Worm (Caenorhabditis elegans): ENCODE results near the gene Y70C5A.3.

Gene Y70C5A.3

DNA sequence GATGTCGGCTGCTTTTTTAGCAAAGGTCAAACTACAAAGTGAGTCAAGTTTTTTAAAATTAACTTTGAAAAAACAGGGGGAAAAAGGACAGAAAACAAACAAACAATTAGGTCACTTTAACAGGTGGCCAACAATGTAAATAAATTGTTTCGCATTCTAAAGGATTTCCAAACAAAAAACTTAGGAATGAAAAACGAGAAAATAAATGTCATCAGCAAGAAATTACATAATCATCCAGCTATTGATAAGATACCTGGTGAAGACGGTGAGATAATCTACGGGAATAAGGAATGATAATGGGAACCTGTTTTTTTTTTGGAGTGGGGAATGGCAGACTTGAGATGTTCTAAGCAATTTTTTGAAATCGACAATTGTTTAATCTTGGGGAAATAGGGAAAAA, 24.6 kb downstream of the Y70C5A.3 start:
- TF ChIP-seq ham-2 (GFP tag; optimal IDR thresholded peaks at IDR 0.05): no peak
- TF ChIP-seq elt-3 (tag; optimal IDR thresholded peaks at IDR 0.05): peak; percentile 60
- TF ChIP-seq unc-120 (tag; optimal IDR thresholded peaks at IDR 0.05; ENCODE audit: poor library complexity, severe bottlenecking): no peak

DNA sequence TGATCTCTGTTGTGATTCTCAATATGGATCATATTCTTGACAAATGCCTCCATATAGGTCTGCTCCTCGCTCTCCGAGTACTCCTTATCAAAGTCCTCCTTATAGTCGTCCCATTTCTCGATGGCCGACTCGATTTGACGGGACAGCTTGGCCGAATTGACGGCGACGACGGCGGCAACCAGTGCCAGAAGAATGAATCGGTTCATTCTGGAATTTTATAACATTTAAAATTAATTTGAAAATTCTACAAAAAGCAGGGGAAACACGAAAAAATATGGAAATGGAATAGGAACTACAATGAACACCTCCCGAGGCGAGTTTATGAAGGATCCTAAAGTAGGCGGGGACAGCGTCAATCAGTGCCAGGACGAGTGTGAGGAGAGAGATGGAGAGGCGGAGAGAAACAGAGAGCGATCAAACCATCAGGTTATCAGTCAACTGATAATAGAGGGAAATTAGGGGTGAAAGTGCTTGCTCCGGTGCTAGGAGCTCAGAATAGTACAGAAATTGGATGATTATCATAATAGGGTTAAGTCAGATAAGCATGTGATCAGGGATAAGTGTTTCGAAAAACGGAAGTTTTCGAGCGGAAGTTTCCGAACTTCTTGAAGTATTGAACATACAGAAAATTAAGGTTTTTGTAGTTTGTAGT, 25.5 kb downstream of the Y70C5A.3 start, which contains the start of gene cpl-1:
cpl-1 (minus strand) TSS at position 207 of the 652 bp plus-strand sequence.
- TF ChIP-seq unc-120 (tag; optimal IDR thresholded peaks at IDR 0.05; ENCODE audit: poor library complexity, severe bottlenecking): peak; percentile 42
- TF ChIP-seq lin-32 (GFP tag; optimal IDR thresholded peaks at IDR 0.05): no peak

DNA sequence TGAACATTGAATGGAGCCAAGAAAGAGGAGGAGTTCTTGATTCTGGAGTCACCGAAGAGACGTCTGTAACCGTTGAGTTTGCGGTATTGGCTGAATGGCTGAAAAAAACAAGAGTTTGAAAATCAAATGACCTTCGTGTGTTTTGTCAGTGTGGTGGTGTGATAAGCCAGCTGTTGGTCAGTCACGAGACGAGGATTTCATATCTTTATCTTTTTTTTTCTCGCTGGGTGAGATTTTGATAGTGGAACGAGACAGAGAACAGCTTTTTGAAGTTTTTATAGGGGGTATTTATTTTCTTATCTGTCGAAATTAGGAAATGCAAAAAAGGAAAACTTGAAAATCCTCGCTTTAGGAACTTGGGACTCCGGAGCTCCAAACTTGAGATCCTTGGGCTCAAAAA, 26.2 kb downstream of the Y70C5A.3 start:
- TF ChIP-seq bed-3 (GFP tag; optimal IDR thresholded peaks at IDR 0.05): no peak
- peak; percentile 29 for TF ChIP-seq hlh-1 (tag; optimal IDR thresholded peaks at IDR 0.05)
- TF ChIP-seq lin-32 (GFP tag; optimal IDR thresholded peaks at IDR 0.05): no peak
- no peak for TF ChIP-seq lsy-2 (tag; optimal IDR thresholded peaks at IDR 0.05)

DNA sequence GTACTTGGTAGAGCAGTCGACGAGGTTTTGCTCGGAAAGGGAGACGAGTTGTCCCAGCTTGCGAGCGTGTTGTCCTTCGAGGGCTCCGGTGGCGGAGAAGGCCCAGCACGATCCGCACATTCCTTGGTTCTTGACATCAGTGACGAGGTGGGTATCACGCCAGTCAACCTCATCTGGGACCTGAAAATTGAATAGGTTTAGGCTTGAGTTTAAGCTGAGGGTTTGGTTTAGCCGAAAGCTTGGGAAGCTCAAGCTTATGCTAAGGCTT, 27.0 kb downstream of the Y70C5A.3 start:
- no peak for TF ChIP-seq ceh-43 (GFP tag; optimal IDR thresholded peaks at IDR 0.05)
- TF ChIP-seq elt-1 (tag; optimal IDR thresholded peaks at IDR 0.05; ENCODE audit: borderline replicate concordance, insufficient read depth): no peak
- no peak for TF ChIP-seq mls-2 (tag; optimal IDR thresholded peaks at IDR 0.05)
- no peak for TF ChIP-seq pha-4 (tag; optimal IDR thresholded peaks at IDR 0.05)
- no peak for TF ChIP-seq mep-1 (tag; optimal IDR thresholded peaks at IDR 0.05)
- TF ChIP-seq tbx-8 (GFP tag; optimal IDR thresholded peaks at IDR 0.05): no peak
- TF ChIP-seq blmp-1 (tag; optimal IDR thresholded peaks at IDR 0.05): no peak
- TF ChIP-seq unc-120 (tag; optimal IDR thresholded peaks at IDR 0.05; ENCODE audit: poor library complexity, severe bottlenecking): no peak
- no peak for TF ChIP-seq hlh-1 (tag; optimal IDR thresholded peaks at IDR 0.05)
- TF ChIP-seq ceh-39 (tag; optimal IDR thresholded peaks at IDR 0.05): no peak
- TF ChIP-seq M03D4.4 (tag; optimal IDR thresholded peaks at IDR 0.05): no peak
- TF ChIP-seq zip-8 (tag; optimal IDR thresholded peaks at IDR 0.05): no peak
- no peak for TF ChIP-seq ceh-83 (GFP tag; optimal IDR thresholded peaks at IDR 0.05)

DNA sequence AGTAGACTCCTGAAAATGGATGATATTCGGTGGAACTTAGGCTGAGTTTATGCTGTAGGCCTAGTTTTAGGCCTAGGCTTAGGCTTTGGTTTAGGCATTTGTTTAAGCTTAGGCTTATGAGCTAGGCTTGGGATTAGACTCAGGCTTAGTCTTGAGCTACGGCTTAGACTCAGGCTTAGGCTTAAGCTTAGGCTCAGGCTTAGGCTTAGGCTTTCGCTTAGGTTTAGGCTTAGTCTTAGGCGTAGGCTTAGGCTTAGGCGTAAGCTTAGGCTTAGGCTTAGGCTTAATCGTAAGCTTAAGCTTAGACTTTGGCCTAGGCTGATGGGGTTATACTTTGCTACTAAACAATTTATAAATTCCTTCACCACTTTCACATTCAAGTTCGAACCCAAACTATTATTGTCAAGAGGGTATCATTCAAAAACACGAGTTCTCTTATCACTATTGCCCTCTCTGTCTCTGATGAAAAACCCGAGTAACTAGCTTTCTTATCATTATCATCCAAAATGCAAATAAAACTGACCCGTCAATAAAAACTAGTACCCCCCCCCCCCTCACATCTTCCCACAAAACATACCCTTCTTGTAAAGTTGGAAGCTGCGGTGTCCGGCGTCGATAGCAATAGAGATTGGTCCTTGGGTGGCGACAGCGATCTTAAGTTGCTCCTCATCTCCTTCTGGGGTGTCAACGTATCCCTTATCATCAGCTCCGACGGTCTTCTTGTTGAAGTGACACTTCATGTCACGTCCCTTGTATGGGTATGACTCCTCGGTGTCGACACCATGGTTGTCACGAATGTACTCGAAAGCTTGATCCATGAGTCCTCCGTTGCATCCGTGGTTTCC, 27.6 kb downstream of the Y70C5A.3 start:
- TF ChIP-seq mab-5 (tag; optimal IDR thresholded peaks at IDR 0.05): no peak
- no peak for TF ChIP-seq flh-1 (GFP tag; optimal IDR thresholded peaks at IDR 0.05)
- TF ChIP-seq elt-1 (tag; optimal IDR thresholded peaks at IDR 0.05; ENCODE audit: borderline replicate concordance, insufficient read depth): no peak
- TF ChIP-seq ceh-83 (GFP tag; optimal IDR thresholded peaks at IDR 0.05): no peak
- TF ChIP-seq nhr-12 (tag; optimal IDR thresholded peaks at IDR 0.05): no peak
- TF ChIP-seq lin-13 (tag; optimal IDR thresholded peaks at IDR 0.05): no peak
- TF ChIP-seq ceh-39 (tag; optimal IDR thresholded peaks at IDR 0.05): no peak

DNA sequence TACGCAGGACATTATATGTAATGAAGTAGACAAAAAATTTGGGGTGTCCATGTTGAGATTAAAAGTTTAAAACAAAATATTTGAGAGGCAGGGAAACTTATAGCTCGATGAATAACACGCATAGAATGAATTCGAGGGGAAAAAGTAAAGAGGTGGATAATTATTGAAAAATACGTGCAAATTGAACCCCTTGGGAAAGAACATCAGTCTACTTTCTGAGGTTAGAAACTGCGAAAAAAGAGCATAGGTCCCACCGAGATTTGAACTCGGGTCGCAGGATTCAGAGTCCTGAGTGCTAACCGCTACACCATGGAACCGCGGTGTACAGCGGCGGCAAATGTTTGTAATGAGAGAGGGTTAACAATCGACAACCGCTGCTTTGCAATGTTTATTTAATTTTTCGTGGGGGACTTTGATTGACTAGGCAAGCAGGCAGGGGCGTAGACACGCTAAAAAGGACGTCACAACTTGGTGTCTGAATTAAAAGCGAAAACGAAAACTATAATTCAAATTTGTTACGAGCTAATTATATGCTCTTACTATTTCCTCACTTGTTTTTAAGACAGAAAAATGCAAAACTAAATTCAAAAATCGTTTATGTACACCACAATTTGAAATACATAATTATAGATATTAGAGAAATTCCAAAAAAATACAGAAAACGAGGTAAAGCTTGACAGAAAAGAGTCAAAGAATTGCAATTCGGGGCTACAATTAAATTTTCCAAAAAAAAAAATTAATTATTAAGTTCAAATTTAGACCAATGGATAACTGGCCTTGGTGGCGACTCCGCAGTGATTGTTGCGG, 28.5 kb downstream of the Y70C5A.3 start, which contains the start of gene srh-269:
srh-269 (minus strand) TSS at position 51 of the 807 bp plus-strand sequence.
- TF ChIP-seq ham-2 (GFP tag; optimal IDR thresholded peaks at IDR 0.05): peak; percentile 54
- TF ChIP-seq bed-3 (GFP tag; optimal IDR thresholded peaks at IDR 0.05): peak; percentile 52
- TF ChIP-seq ceh-43 (GFP tag; optimal IDR thresholded peaks at IDR 0.05): peak; percentile 59
- no peak for TF ChIP-seq hlh-1 (tag; optimal IDR thresholded peaks at IDR 0.05)
- no peak for TF ChIP-seq mab-5 (tag; optimal IDR thresholded peaks at IDR 0.05)
- peak; percentile 75 for TF ChIP-seq cnd-1 (tag; optimal IDR thresholded peaks at IDR 0.05)
- TF ChIP-seq pha-4 (tag; optimal IDR thresholded peaks at IDR 0.05): no peak
- TF ChIP-seq snpc-4 (tag; optimal IDR thresholded peaks at IDR 0.05): no peak
- TF ChIP-seq ztf-11 (tag; optimal IDR thresholded peaks at IDR 0.05): peak; percentile 37
- no peak for TF ChIP-seq elt-3 (tag; optimal IDR thresholded peaks at IDR 0.05)
- peak; percentile 73 for TF ChIP-seq ceh-83 (GFP tag; optimal IDR thresholded peaks at IDR 0.05)
- TF ChIP-seq mls-2 (tag; optimal IDR thresholded peaks at IDR 0.05): peak; percentile 71
- no peak for TF ChIP-seq nhr-2 (tag; optimal IDR thresholded peaks at IDR 0.05)
- peak; percentile 79 for TF ChIP-seq drap-1 (GFP tag; optimal IDR thresholded peaks at IDR 0.05)
- no peak for TF ChIP-seq nhr-12 (tag; optimal IDR thresholded peaks at IDR 0.05)
- no peak for TF ChIP-seq lsy-2 (tag; optimal IDR thresholded peaks at IDR 0.05)
- peak; percentile 58 for TF ChIP-seq lin-32 (GFP tag; optimal IDR thresholded peaks at IDR 0.05)
- TF ChIP-seq nhr-237 (tag; optimal IDR thresholded peaks at IDR 0.05): no peak
- no peak for TF ChIP-seq zip-8 (tag; optimal IDR thresholded peaks at IDR 0.05)
- TF ChIP-seq flh-1 (GFP tag; optimal IDR thresholded peaks at IDR 0.05): peak; percentile 49
- no peak for TF ChIP-seq elt-1 (tag; optimal IDR thresholded peaks at IDR 0.05; ENCODE audit: borderline replicate concordance, insufficient read depth)
- peak; percentile 57 for TF ChIP-seq sem-2 (GFP tag; optimal IDR thresholded peaks at IDR 0.05)
- TF ChIP-seq M03D4.4 (tag; optimal IDR thresholded peaks at IDR 0.05): peak; percentile 74
- TF ChIP-seq unc-120 (tag; optimal IDR thresholded peaks at IDR 0.05; ENCODE audit: poor library complexity, severe bottlenecking): peak; percentile 71
- no peak for TF ChIP-seq mep-1 (tag; optimal IDR thresholded peaks at IDR 0.05)
- peak; percentile 81 for TF ChIP-seq sptf-1 (tag; optimal IDR thresholded peaks at IDR 0.05)
